Fruit fly (Drosophila melanogaster): ENCODE data around the gene Hsp22.

The Hsp22 gene

dm6 chr3L:9377198-9378035, 4.7 kb downstream of the Hsp22 start, which contains the start of gene Hsp26:
Gene Hsp26, minus strand, starts transcription at chr3L:9377427.
- peak; percentile 66 for TF ChIP-seq Dif (GFP tag; optimal IDR thresholded peaks at IDR 0.05; ENCODE audit: partially characterized antibody)
- peak; percentile 97 for TF ChIP-seq brk (GFP tag; optimal IDR thresholded peaks at IDR 0.05)
- TF ChIP-seq woc (GFP tag; optimal IDR thresholded peaks at IDR 0.05): peak; percentile 92
- TF ChIP-seq pan (optimal IDR thresholded peaks at IDR 0.05): no peak
- TF ChIP-seq Dfd (GFP tag; optimal IDR thresholded peaks at IDR 0.05): no peak
- TF ChIP-seq Jra (GFP tag; optimal IDR thresholded peaks at IDR 0.05): peak; percentile 87
- TF ChIP-seq GATAd (GFP tag; optimal IDR thresholded peaks at IDR 0.05): no peak
- TF ChIP-seq Vsx2 (GFP tag; optimal IDR thresholded peaks at IDR 0.05; ENCODE audit: partially characterized antibody): peak; percentile 67
- TF ChIP-seq fru (GFP tag; optimal IDR thresholded peaks at IDR 0.05): peak; percentile 95
- TF ChIP-seq h (GFP tag; optimal IDR thresholded peaks at IDR 0.05): peak; percentile 97
- peak; percentile 89 for TF ChIP-seq sage (GFP tag; optimal IDR thresholded peaks at IDR 0.05)
- TF ChIP-seq jim (GFP tag; optimal IDR thresholded peaks at IDR 0.05): peak; percentile 79
- TF ChIP-seq dl (GFP tag; optimal IDR thresholded peaks at IDR 0.05; ENCODE audit: insufficient read depth in 1 of 2, partially characterized antibody in 2 of 2): peak; percentile 23 to 25
- TF ChIP-seq br (GFP tag; optimal IDR thresholded peaks at IDR 0.05): peak; percentile 95
- peak; percentile 75 for TF ChIP-seq sv (GFP tag; optimal IDR thresholded peaks at IDR 0.05)
- peak; percentile 93 for TF ChIP-seq Hnf4 (GFP tag; optimal IDR thresholded peaks at IDR 0.05)
- no peak for TF ChIP-seq Myc (optimal IDR thresholded peaks at IDR 0.05)
- no peak for TF ChIP-seq CrebA (GFP tag; optimal IDR thresholded peaks at IDR 0.05; ENCODE audit: borderline replicate concordance)
- TF ChIP-seq CG9705 (GFP tag; optimal IDR thresholded peaks at IDR 0.05): no peak
- peak; percentile 96 for TF ChIP-seq rgr (GFP tag; optimal IDR thresholded peaks at IDR 0.05)
- TF ChIP-seq HLH106 (tag; optimal IDR thresholded peaks at IDR 0.05): peak; percentile 84
- peak; percentile 96 for TF ChIP-seq OdsH (GFP tag; optimal IDR thresholded peaks at IDR 0.05)
- no peak for TF ChIP-seq lola (GFP tag; optimal IDR thresholded peaks at IDR 0.05)
- TF ChIP-seq Mio (GFP tag; optimal IDR thresholded peaks at IDR 0.05): peak; percentile 30
- TF ChIP-seq ey (GFP tag; optimal IDR thresholded peaks at IDR 0.05): peak; percentile 96
- peak; percentile 60 for TF ChIP-seq dmrt93B (GFP tag; optimal IDR thresholded peaks at IDR 0.05)
- TF ChIP-seq Sp1 (GFP tag; optimal IDR thresholded peaks at IDR 0.05): peak; percentile 89
- TF ChIP-seq foxo (GFP tag; optimal IDR thresholded peaks at IDR 0.05): peak; percentile 52 to 94
- TF ChIP-seq Rel (GFP tag; optimal IDR thresholded peaks at IDR 0.05): peak; percentile 0
- TF ChIP-seq Rel (tag; optimal IDR thresholded peaks at IDR 0.05): peak; percentile 52
- TF ChIP-seq CG32264 (GFP tag; optimal IDR thresholded peaks at IDR 0.05): peak; percentile 86
- no peak for TF ChIP-seq usp (GFP tag; optimal IDR thresholded peaks at IDR 0.05)
- no peak for TF ChIP-seq N (GFP tag; optimal IDR thresholded peaks at IDR 0.05)
- no peak for TF ChIP-seq Hr78 (GFP tag; optimal IDR thresholded peaks at IDR 0.05)
- TF ChIP-seq psq (GFP tag; optimal IDR thresholded peaks at IDR 0.05): peak; percentile 94
- TF ChIP-seq Hr83 (GFP tag; optimal IDR thresholded peaks at IDR 0.05; ENCODE audit: poor library complexity, severe bottlenecking): peak; percentile 6
- no peak for TF ChIP-seq Abd-B (GFP tag; optimal IDR thresholded peaks at IDR 0.05)
- TF ChIP-seq tai (GFP tag; optimal IDR thresholded peaks at IDR 0.05): no peak
- peak; percentile 59 for TF ChIP-seq dsf (GFP tag; optimal IDR thresholded peaks at IDR 0.05; ENCODE audit: borderline replicate concordance)

- TF ChIP-seq foxo (GFP tag; optimal IDR thresholded peaks at IDR 0.05) (no peak), dmrt93B (GFP tag; optimal IDR thresholded peaks at IDR 0.05) (no peak), br (GFP tag; optimal IDR thresholded peaks at IDR 0.05) (no peak), usp (GFP tag; optimal IDR thresholded peaks at IDR 0.05) (no peak), Dif (GFP tag; optimal IDR thresholded peaks at IDR 0.05; ENCODE audit: partially characterized antibody) (peak; percentile 51), Hnf4 (GFP tag; optimal IDR thresholded peaks at IDR 0.05) (no peak), ey (GFP tag; optimal IDR thresholded peaks at IDR 0.05) (no peak), Hr78 (GFP tag; optimal IDR thresholded peaks at IDR 0.05) (no peak), h (GFP tag; optimal IDR thresholded peaks at IDR 0.05) (no peak), OdsH (GFP tag; optimal IDR thresholded peaks at IDR 0.05) (no peak), Hr83 (GFP tag; optimal IDR thresholded peaks at IDR 0.05; ENCODE audit: poor library complexity, severe bottlenecking) (peak; percentile 26), CG9705 (GFP tag; optimal IDR thresholded peaks at IDR 0.05) (no peak), HLH106 (tag; optimal IDR thresholded peaks at IDR 0.05) (no peak), jim (GFP tag; optimal IDR thresholded peaks at IDR 0.05) (no peak), sage (GFP tag; optimal IDR thresholded peaks at IDR 0.05) (no peak), pan (optimal IDR thresholded peaks at IDR 0.05) (no peak), GATAd (GFP tag; optimal IDR thresholded peaks at IDR 0.05) (no peak), Rel (GFP tag; optimal IDR thresholded peaks at IDR 0.05) (no peak), Rel (tag; optimal IDR thresholded peaks at IDR 0.05) (no peak), Sp1 (GFP tag; optimal IDR thresholded peaks at IDR 0.05) (no peak), brk (GFP tag; optimal IDR thresholded peaks at IDR 0.05) (no peak), lola (GFP tag; optimal IDR thresholded peaks at IDR 0.05) (no peak), dsf (GFP tag; optimal IDR thresholded peaks at IDR 0.05; ENCODE audit: borderline replicate concordance) (no peak), tai (GFP tag; optimal IDR thresholded peaks at IDR 0.05) (no peak), CrebA (GFP tag; optimal IDR thresholded peaks at IDR 0.05; ENCODE audit: borderline replicate concordance) (peak; percentile 51), woc (GFP tag; optimal IDR thresholded peaks at IDR 0.05) (peak; percentile 11), CG32264 (GFP tag; optimal IDR thresholded peaks at IDR 0.05) (no peak), dl (GFP tag; optimal IDR thresholded peaks at IDR 0.05; ENCODE audit: insufficient read depth in 1 of 2, partially characterized antibody in 2 of 2) (no peak), psq (GFP tag; optimal IDR thresholded peaks at IDR 0.05) (peak; percentile 49), Abd-B (GFP tag; optimal IDR thresholded peaks at IDR 0.05) (no peak), sv (GFP tag; optimal IDR thresholded peaks at IDR 0.05) (no peak), Mio (GFP tag; optimal IDR thresholded peaks at IDR 0.05) (no peak), Myc (optimal IDR thresholded peaks at IDR 0.05) (no peak), Jra (GFP tag; optimal IDR thresholded peaks at IDR 0.05) (no peak), Dfd (GFP tag; optimal IDR thresholded peaks at IDR 0.05) (no peak), fru (GFP tag; optimal IDR thresholded peaks at IDR 0.05) (peak; percentile 22)
These were observed 7.0 kb downstream of the Hsp22 start, which contains the start of gene Hsp67Ba for dm6 chr3L:9379484-9380343. Gene Hsp67Ba, minus strand, starts transcription at chr3L:9379534.

Data from whole organism, wandering third instar larva.